Worm (Caenorhabditis elegans) whole organism, young adult: ENCODE measurements around the gene F11D11.3.

Source experiments
- C06A6.2 ChIP-seq: fragments of 200-800 bp; sonication (Bioruptor generic); conservative IDR thresholded peaks from 2 replicates; pipeline ENCODE4 v1.3.6; 2022; ENCODE audit warnings: missing genetic modification characterization, missing compliant biosample characterization
- F37B4.10 ChIP-seq: fragments of 200-800 bp; sonication (Bioruptor generic); IDR thresholded peaks from 2 replicates; pipeline ENCODE4 v1.3.6; 2022; ENCODE audit warnings: missing genetic modification characterization, missing compliant biosample characterization
- Y53F4B.3 ChIP-seq: fragments of 200-800 bp; sonication (Bioruptor generic); IDR thresholded peaks from 2 replicates; pipeline ENCODE4 v1.3.6; 2022; ENCODE audit warnings: missing genetic modification reagents, missing genetic modification characterization, missing compliant biosample characterization
- Y56A3A.18 ChIP-seq: fragments of 200-800 bp; sonication (Bioruptor generic); IDR thresholded peaks from 2 replicates; pipeline ENCODE4 v1.3.6; 2022; ENCODE audit warnings: missing genetic modification reagents, missing genetic modification characterization, missing compliant biosample characterization
- Y79H2A.3 ChIP-seq: fragments of 200-800 bp; sonication (Bioruptor generic); conservative IDR thresholded peaks from 2 replicates; pipeline ENCODE4 v1.3.6; 2022; ENCODE audit warnings: missing genetic modification reagents, missing genetic modification characterization, missing compliant biosample characterization
- Y95B8A.8 ChIP-seq: fragments of 200-800 bp; sonication (Bioruptor generic); IDR thresholded peaks from 2 replicates; pipeline ENCODE4 v1.3.6; 2022; ENCODE audit warnings: missing genetic modification reagents, missing genetic modification characterization, missing compliant biosample characterization
- aptf-2 ChIP-seq: fragments of 200-800 bp; sonication (Bioruptor generic); conservative IDR thresholded peaks from 2 replicates; pipeline ENCODE4 v1.3.6; 2022; ENCODE audit warnings: missing genetic modification reagents, missing genetic modification characterization, missing compliant biosample characterization
- athp-1 ChIP-seq: sonication (generic microtip); optimal IDR thresholded peaks from 2 replicates; lab custom pipeline; 2017; ENCODE audit warnings: mild to moderate bottlenecking, missing genetic modification characterization, missing compliant biosample characterization
- attf-5 ChIP-seq: fragments of 200-800 bp; sonication (Bioruptor generic); optimal IDR thresholded peaks from 2 replicates; lab custom pipeline; 2018; ENCODE audit warnings: mild to moderate bottlenecking, missing genetic modification characterization, missing compliant biosample characterization
- cebp-1 ChIP-seq, 2 experiments: fragments of 200-800 bp in 1 of 2; sonication (Bioruptor generic) in 1 of 2; sonication (generic microtip) in 1 of 2; IDR thresholded peaks in 1 of 2; optimal IDR thresholded peaks in 1 of 2; 2 replicates each; pipeline versions ENCODE4 v1.3.6 to Lab custom; 2017 to 2022; ENCODE audit warnings: missing compliant biosample characterization in 2 of 2, missing genetic modification characterization in 2 of 2, mild to moderate bottlenecking in 1 of 2, missing genetic modification reagents in 1 of 2, moderate library complexity in 1 of 2
- ceh-40 ChIP-seq: fragments of 200-800 bp; sonication (Bioruptor generic); IDR thresholded peaks from 2 replicates; pipeline ENCODE4 v1.3.6; 2022; ENCODE audit warnings: missing genetic modification characterization, missing compliant biosample characterization
- ceh-58 ChIP-seq: fragments of 200-800 bp; sonication (Bioruptor generic); IDR thresholded peaks from 2 replicates; pipeline ENCODE4 v1.3.6; 2022; ENCODE audit warnings: missing genetic modification characterization, missing compliant biosample characterization
- ceh-91 ChIP-seq: fragments of 200-800 bp; sonication (Bioruptor generic); IDR thresholded peaks from 2 replicates; pipeline ENCODE4 v1.3.6; 2022; ENCODE audit warnings: missing genetic modification reagents, missing genetic modification characterization, missing compliant biosample characterization
- die-1 ChIP-seq: sonication (generic microtip); optimal IDR thresholded peaks from 2 replicates; lab custom pipeline; 2016; ENCODE audit warnings: missing genotype, mild to moderate bottlenecking, missing genetic modification characterization, missing compliant biosample characterization
- egl-18 ChIP-seq: fragments of 200-800 bp; sonication (Bioruptor generic); IDR thresholded peaks from 2 replicates; pipeline ENCODE4 v1.3.6; 2022; ENCODE audit warnings: missing genetic modification reagents, missing genetic modification characterization, missing compliant biosample characterization
- egrh-3 ChIP-seq: fragments of 200-800 bp; sonication (Bioruptor generic); IDR thresholded peaks from 2 replicates; pipeline ENCODE4 v1.3.6; 2022; ENCODE audit warnings: missing genetic modification reagents, missing genetic modification characterization, missing compliant biosample characterization
- him-1 ChIP-seq: sonication (generic microtip); optimal IDR thresholded peaks from 2 replicates; lab custom pipeline; 2016; ENCODE audit warnings: missing genotype, missing genetic modification reagents, missing genetic modification characterization, missing compliant biosample characterization
- hmg-1.2 ChIP-seq: fragments of 200-800 bp; sonication (Bioruptor generic); IDR thresholded peaks from 2 replicates; pipeline ENCODE4 v1.3.6; 2022; ENCODE audit warnings: missing genetic modification reagents, missing genetic modification characterization, missing compliant biosample characterization
- hrde-1 ChIP-seq: sonication (generic microtip); optimal IDR thresholded peaks from 2 replicates; lab custom pipeline; 2016; ENCODE audit warnings: missing genetic modification characterization, mild to moderate bottlenecking, missing compliant biosample characterization, moderate library complexity, missing genotype, missing genetic modification reagents, borderline replicate concordance
- hsf-1 ChIP-seq: fragments of 200-800 bp; sonication (Bioruptor generic); IDR thresholded peaks from 2 replicates; pipeline ENCODE4 v1.3.6; 2022; ENCODE audit warnings: missing genetic modification reagents, missing genetic modification characterization, missing compliant biosample characterization
- let-526 ChIP-seq: fragments of 200-800 bp; sonication (Bioruptor generic); IDR thresholded peaks from 2 replicates; pipeline ENCODE4 v1.3.6; 2022; ENCODE audit warnings: missing genetic modification reagents, missing genetic modification characterization, missing compliant biosample characterization
- lin-35 ChIP-seq, 3 experiments: fragments of 150-350 bp in 2 of 3; sonication (generic microtip) in 1 of 3; optimal IDR thresholded peaks; 2 replicates each; lab custom pipeline; 2014 to 2018; ENCODE audit warnings: missing biosample characterization in 3 of 3, missing genetic modification characterization in 3 of 3, missing genetic modification reagents in 3 of 3
- lsl-1 ChIP-seq: fragments of 200-800 bp; sonication (Bioruptor generic); optimal IDR thresholded peaks from 2 replicates; lab custom pipeline; 2018; ENCODE audit warnings: mild to moderate bottlenecking, missing genetic modification characterization, moderate library complexity, missing compliant biosample characterization
- madf-10 ChIP-seq: sonication (generic microtip); optimal IDR thresholded peaks from 2 replicates; lab custom pipeline; 2016; ENCODE audit warnings: mild to moderate bottlenecking, missing genetic modification characterization, missing compliant biosample characterization
- madf-8 ChIP-seq: fragments of 200-800 bp; sonication (Bioruptor generic); conservative IDR thresholded peaks from 2 replicates; pipeline ENCODE4 v1.3.6; 2022; ENCODE audit warnings: missing genetic modification reagents, missing genetic modification characterization, missing compliant biosample characterization
- mcd-1 ChIP-seq: fragments of 200-800 bp; sonication (Bioruptor generic); IDR thresholded peaks from 2 replicates; pipeline ENCODE4 v1.3.6; 2022; ENCODE audit warnings: missing genetic modification reagents, missing genetic modification characterization, missing compliant biosample characterization
- nfya-1 ChIP-seq: sonication (generic microtip); optimal IDR thresholded peaks from 2 replicates; lab custom pipeline; 2017; ENCODE audit warnings: antibody characterized with exemption, missing compliant biosample characterization, missing genetic modification characterization, borderline replicate concordance; ENCODE audit not compliant: insufficient read depth
- nhr-120 ChIP-seq: fragments of 200-800 bp; sonication (Bioruptor generic); IDR thresholded peaks from 2 replicates; pipeline ENCODE4 v1.3.6; 2022; ENCODE audit warnings: missing genetic modification characterization, missing compliant biosample characterization
- nhr-90 ChIP-seq: sonication (generic microtip); optimal IDR thresholded peaks from 2 replicates; lab custom pipeline; 2016; ENCODE audit warnings: missing genotype, mild to moderate bottlenecking, missing genetic modification characterization, missing compliant biosample characterization
- pbrm-1 ChIP-seq: fragments of 200-800 bp; sonication (Bioruptor generic); IDR thresholded peaks from 2 replicates; pipeline ENCODE4 v1.3.6; 2022; ENCODE audit warnings: missing genetic modification reagents, missing genetic modification characterization, missing compliant biosample characterization
- pha-4 ChIP-seq: fragments of 150-350 bp; sonication (generic microtip); optimal IDR thresholded peaks from 2 replicates; lab custom pipeline; 2014; ENCODE audit warnings: missing biosample characterization, missing genetic modification reagents, missing genetic modification characterization
- rec-8 ChIP-seq, 2 experiments: sonication (generic microtip); optimal IDR thresholded peaks; 2 replicates each; lab custom pipeline; 2016; ENCODE audit warnings: mild to moderate bottlenecking in 2 of 2, missing genetic modification characterization in 2 of 2, missing genetic modification reagents in 2 of 2, missing genotype in 2 of 2, missing biosample characterization in 1 of 2, missing compliant biosample characterization in 1 of 2, moderate library complexity in 1 of 2
- snpc-3.4 ChIP-seq: sonication (generic microtip); optimal IDR thresholded peaks from 2 replicates; lab custom pipeline; 2017; ENCODE audit warnings: missing genetic modification characterization, mild to moderate bottlenecking, missing compliant biosample characterization, antibody characterized with exemption, moderate library complexity, missing genotype, missing genetic modification reagents
- somi-1 ChIP-seq: fragments of 200-800 bp; sonication (Bioruptor generic); optimal IDR thresholded peaks from 2 replicates; lab custom pipeline; 2018; ENCODE audit warnings: mild to moderate bottlenecking, missing genetic modification characterization, missing compliant biosample characterization
- sptf-2 ChIP-seq: fragments of 200-800 bp; sonication (Bioruptor generic); optimal IDR thresholded peaks from 2 replicates; lab custom pipeline; 2018; ENCODE audit warnings: mild to moderate bottlenecking, missing genetic modification characterization, missing compliant biosample characterization
- unc-130 ChIP-seq: sonication (generic microtip); optimal IDR thresholded peaks from 2 replicates; lab custom pipeline; 2016; ENCODE audit warnings: missing genetic modification reagents, missing genetic modification characterization, missing compliant biosample characterization
- zfh-2 ChIP-seq: fragments of 200-800 bp; sonication (Bioruptor generic); conservative IDR thresholded peaks from 2 replicates; pipeline ENCODE4 v1.3.6; 2022; ENCODE audit warnings: missing genetic modification reagents, missing genetic modification characterization, missing compliant biosample characterization
- zim-3 ChIP-seq: sonication (generic microtip); optimal IDR thresholded peaks from 2 replicates; lab custom pipeline; 2017; ENCODE audit warnings: mild to moderate bottlenecking, missing genetic modification characterization, moderate library complexity, missing compliant biosample characterization
- ztf-28 ChIP-seq: fragments of 200-800 bp; sonication (Bioruptor generic); IDR thresholded peaks from 2 replicates; pipeline ENCODE4 v1.3.6; 2022; ENCODE audit warnings: missing genetic modification reagents, missing genetic modification characterization, missing compliant biosample characterization
- ztf-6 ChIP-seq: fragments of 200-800 bp; sonication (Bioruptor generic); IDR thresholded peaks from 2 replicates; pipeline ENCODE4 v1.3.6; 2022; ENCODE audit warnings: missing genetic modification reagents, missing genetic modification characterization, missing compliant biosample characterization

The F11D11.3 gene

ce11 chrV:18728287-18728686, 31.8 kb downstream of the F11D11.3 start:
- TF ChIP-seq egrh-3 (GFP tag; lab: Robert Waterston, UW): peak; percentile 93
- TF ChIP-seq, all 124 proteins: peak for 1; not testable (repeated sequence) for 123

ce11 chrV:18725858-18726257, 34.2 kb downstream of the F11D11.3 start:
- TF ChIP-seq aptf-2 (GFP tag; lab: Robert Waterston, UW) (no peak), zfh-2 (GFP tag; lab: Robert Waterston, UW) (0 out of 2 replicates have a peak, but pooled peaks have one; percentile 23), ztf-28 (GFP tag; lab: Robert Waterston, UW) (no peak), sptf-2 (GFP tag; lab: Kevin White, UChicago) (no peak)

DNA sequence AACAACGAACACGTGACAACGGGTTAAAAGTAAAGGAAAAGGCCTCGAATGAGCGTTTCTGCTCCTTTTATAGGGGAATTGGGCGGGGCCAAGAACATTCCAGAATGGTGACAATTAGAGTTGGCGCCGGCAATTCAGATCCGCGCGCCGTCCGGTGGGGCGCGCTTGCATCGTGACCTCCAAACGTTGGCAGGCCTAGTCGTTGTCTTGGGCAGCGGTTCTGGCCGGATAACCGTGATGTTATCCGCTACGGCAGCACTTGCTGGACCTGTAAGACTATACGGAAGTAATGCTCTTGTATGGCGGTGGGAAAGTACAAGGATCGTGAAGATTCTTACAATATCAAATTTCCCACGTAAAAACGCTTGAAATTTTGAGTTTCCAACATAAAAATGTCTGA, 35.3 kb downstream of the F11D11.3 start:
- TF ChIP-seq mcd-1 (GFP tag; lab: Robert Waterston, UW): peak; percentile 57; the same call in 1 of the 2 replicates
- TF ChIP-seq hsf-1 (GFP tag; lab: Robert Waterston, UW): 0 out of 2 replicates have a peak, but pooled peaks have one; percentile 32
- TF ChIP-seq nhr-120 (GFP tag; lab: Robert Waterston, UW): 0 out of 2 replicates have a peak, but pooled peaks have one; percentile 48
- TF ChIP-seq zfh-2 (GFP tag; lab: Robert Waterston, UW): peak; percentile 29; the same call in 1 of the 2 replicates
- TF ChIP-seq hmg-1.2: 0 out of 2 replicates have a peak, but pooled peaks have one; percentile 22

DNA sequence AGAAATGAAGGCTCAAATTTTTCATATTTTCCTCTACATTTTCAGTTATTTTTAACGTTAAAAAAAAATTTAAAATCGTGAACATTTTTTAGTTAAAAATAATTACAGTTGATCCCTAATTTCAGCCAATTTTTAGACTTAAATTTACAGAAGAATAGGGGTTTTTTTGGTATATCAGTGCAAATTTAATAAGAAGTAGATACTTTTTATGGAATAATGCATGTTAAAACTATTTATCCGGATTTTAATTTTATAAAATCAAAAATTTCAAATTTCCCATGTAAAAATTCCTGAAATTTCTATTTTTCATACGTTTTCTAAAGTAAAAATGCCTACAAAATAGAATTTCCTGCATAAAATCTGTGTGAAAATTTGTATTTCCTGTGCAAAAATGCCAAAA, 36.0 kb downstream of the F11D11.3 start:
- TF ChIP-seq ceh-58 (no peak), C06A6.2 (no peak)
- TF ChIP-seq, all 124 proteins: peak for 0

ce11 chrV:18723604-18724003, 36.5 kb downstream of the F11D11.3 start:
- TF ChIP-seq rec-8 (tag; optimal IDR thresholded peaks at IDR 0.05; lab: Kevin White, UChicago) (no peak), attf-5 (GFP tag; lab: Kevin White, UChicago) (no peak), snpc-3.4 (peak; percentile 51), lsl-1 (GFP tag; lab: Kevin White, UChicago) (no peak), Y79H2A.3 (GFP tag; lab: Robert Waterston, UW) (no peak), pbrm-1 (GFP tag; lab: Robert Waterston, UW) (no peak), die-1 (tag; lab: Kevin White, UChicago) (no peak), zim-3 (tag; lab: Kevin White, UChicago) (no peak), F37B4.10 (GFP tag; lab: Robert Waterston, UW) (no peak), ceh-91 (GFP tag; lab: Robert Waterston, UW) (no peak), let-526 (GFP tag; lab: Robert Waterston, UW) (no peak), Y95B8A.8 (no peak), cebp-1 (GFP tag; IDR thresholded peaks at IDR 0.05; lab: Robert Waterston, UW) (no peak), cebp-1 (tag; optimal IDR thresholded peaks at IDR 0.05; lab: Kevin White, UChicago) (no peak), ceh-40 (GFP tag; lab: Robert Waterston, UW) (no peak), hmg-1.2 (peak; percentile 99), nhr-90 (tag; lab: Kevin White, UChicago) (no peak), hsf-1 (GFP tag; lab: Robert Waterston, UW) (no peak), nfya-1 (no peak), athp-1 (tag; lab: Kevin White, UChicago) (no peak), somi-1 (GFP tag; lab: Kevin White, UChicago) (no peak), hrde-1 (tag; lab: Kevin White, UChicago) (no peak), Y56A3A.18 (no peak), ztf-6 (GFP tag; lab: Robert Waterston, UW) (no peak), aptf-2 (GFP tag; lab: Robert Waterston, UW) (no peak), unc-130 (GFP tag; lab: Kevin White, UChicago) (no peak), lin-35 (GFP tag; optimal IDR thresholded peaks at IDR 0.05; lab: Kevin White, UChicago) (peak in 1 of 3 experiments; percentile 74), egl-18 (GFP tag; lab: Robert Waterston, UW) (no peak), madf-8 (no peak), madf-10 (tag; lab: Kevin White, UChicago) (no peak), pha-4 (no peak), him-1 (tag; lab: Kevin White, UChicago) (no peak), Y53F4B.3 (GFP tag; lab: Robert Waterston, UW) (no peak)
